Fruit fly (Drosophila melanogaster) whole organism, embryonic: Measurements from ENCODE around the gene scu.

Experiments
- Bdp1 ChIP-seq: fragments of 200-800 bp; sonication (Bioruptor generic); optimal IDR thresholded peaks from 3 replicates; lab custom pipeline; 2016; ENCODE audit warnings: missing biosample characterization, missing genetic modification characterization
- CG10147 ChIP-seq: fragments of 200-800 bp; sonication (Bioruptor generic); optimal IDR thresholded peaks from 2 replicates; lab custom pipeline; 2019; ENCODE audit warnings: missing biosample characterization, mild to moderate bottlenecking, missing genetic modification characterization, moderate library complexity
- CG10267 ChIP-seq: fragments of 200-800 bp; sonication (Bioruptor generic); optimal IDR thresholded peaks from 2 replicates; lab custom pipeline; 2018; ENCODE audit warnings: missing biosample characterization, mild to moderate bottlenecking, missing genetic modification characterization, moderate library complexity
- CG10321 ChIP-seq: fragments of 200-800 bp; sonication (Bioruptor generic); IDR thresholded peaks from 2 replicates; pipeline ENCODE4 v1.3.6; 2022; ENCODE audit warnings: missing biosample characterization, missing genetic modification characterization
- CG11093 ChIP-seq: fragments of 200-800 bp; sonication (Bioruptor generic); IDR thresholded peaks from 3 replicates; pipeline ENCODE4 v1.3.6; 2022; ENCODE audit warnings: missing biosample characterization, missing genetic modification characterization
- CG11456 ChIP-seq: fragments of 200-800 bp; sonication (Bioruptor generic); IDR thresholded peaks from 3 replicates; pipeline ENCODE4 v1.3.6; 2022; ENCODE audit warnings: missing biosample characterization, missing genetic modification characterization
- CG12659 ChIP-seq: fragments of 200-800 bp; sonication (Bioruptor generic); optimal IDR thresholded peaks from 3 replicates; lab custom pipeline; 2017; ENCODE audit warnings: mild to moderate bottlenecking, missing biosample characterization, missing genetic modification reagents, missing genetic modification characterization
- CG13287 ChIP-seq: fragments of 200-800 bp; sonication (Bioruptor generic); IDR thresholded peaks from 2 replicates; pipeline ENCODE4 v1.3.6; 2022; ENCODE audit warnings: missing biosample characterization, missing genetic modification characterization; ENCODE audit not compliant: partially characterized antibody
- CG17568 ChIP-seq: fragments of 200-800 bp; sonication (Bioruptor generic); optimal IDR thresholded peaks from 2 replicates; lab custom pipeline; 2018; ENCODE audit warnings: missing biosample characterization, mild to moderate bottlenecking, missing genetic modification characterization, moderate library complexity
- CG32767 ChIP-seq: fragments of 200-800 bp; sonication (Bioruptor generic); IDR thresholded peaks from 2 replicates; pipeline ENCODE4 v1.3.6; 2022; ENCODE audit warnings: missing biosample characterization, missing genetic modification characterization
- CG7786 ChIP-seq: fragments of 200-800 bp; sonication (Bioruptor generic); optimal IDR thresholded peaks from 2 replicates; lab custom pipeline; 2016; ENCODE audit warnings: missing biosample characterization, missing genetic modification characterization
- CG8290 ChIP-seq, 3 experiments: fragments of 200-800 bp; sonication (Bioruptor generic); optimal IDR thresholded peaks; 2 replicates each; lab custom pipeline; 2016 to 2019; ENCODE audit warnings: missing biosample characterization in 3 of 3, missing genetic modification characterization in 3 of 3, mild to moderate bottlenecking in 2 of 3, moderate library complexity in 1 of 3
- CG8388 ChIP-seq: fragments of 200-800 bp; sonication (Bioruptor generic); optimal IDR thresholded peaks from 2 replicates; lab custom pipeline; 2019; ENCODE audit warnings: missing biosample characterization, mild to moderate bottlenecking, missing genetic modification characterization, moderate library complexity
- CG8478 ChIP-seq: fragments of >200 bp; optimal IDR thresholded peaks from 2 replicates; lab custom pipeline; 2018
- CG9797 ChIP-seq: fragments of 200-800 bp; sonication (Bioruptor generic); optimal IDR thresholded peaks from 3 replicates; lab custom pipeline; 2018; ENCODE audit warnings: missing biosample characterization, mild to moderate bottlenecking, missing genetic modification characterization
- Deaf1 ChIP-seq: fragments of 200-800 bp; optimal IDR thresholded peaks from 3 replicates; lab custom pipeline; 2019; ENCODE audit warnings: missing biosample characterization, mild to moderate bottlenecking, missing genetic modification characterization, moderate library complexity
- Drgx ChIP-seq: fragments of 200-800 bp; sonication (Bioruptor generic); IDR thresholded peaks from 2 replicates; pipeline ENCODE4 v1.3.6; 2022; ENCODE audit warnings: missing biosample characterization, missing genetic modification characterization
- E2f2 ChIP-seq: fragments of 200-800 bp; sonication (Bioruptor generic); IDR thresholded peaks from 2 replicates; pipeline ENCODE4 v1.3.6; 2022; ENCODE audit warnings: missing biosample characterization, missing genetic modification characterization
- Ets65A ChIP-seq: fragments of 200-800 bp; sonication (Bioruptor generic); peaks from one replicate; lab custom pipeline; 2016; ENCODE audit warnings: missing biosample characterization, missing genetic modification characterization
- Ets97D ChIP-seq: fragments of 200-800 bp; sonication (Bioruptor generic); optimal IDR thresholded peaks from 3 replicates; lab custom pipeline; 2016; ENCODE audit warnings: missing biosample characterization, missing genetic modification characterization
- HLH3B ChIP-seq: fragments of 200-800 bp; sonication (Bioruptor generic); IDR thresholded peaks from 2 replicates; pipeline ENCODE4 v1.3.6; 2022; ENCODE audit warnings: missing biosample characterization, missing genetic modification characterization
- NFAT ChIP-seq: fragments of 200-800 bp; sonication (Bioruptor generic); IDR thresholded peaks from 2 replicates; pipeline ENCODE4 v1.3.6; 2022; ENCODE audit warnings: missing biosample characterization, missing genetic modification characterization
- Pdp1 ChIP-seq, 2 experiments: fragments of 200-800 bp; sonication (Bioruptor generic); optimal IDR thresholded peaks; 3 replicates each; lab custom pipeline; 2016; ENCODE audit warnings: missing biosample characterization in 2 of 2, missing genetic modification characterization in 2 of 2, mild to moderate bottlenecking in 1 of 2, moderate library complexity in 1 of 2
- Rfx ChIP-seq: fragments of 200-800 bp; sonication (Bioruptor generic); IDR thresholded peaks from 2 replicates; pipeline ENCODE4 v1.3.6; 2022; ENCODE audit warnings: missing biosample characterization, missing genetic modification characterization
- Ssrp ChIP-seq: fragments of 200-800 bp; sonication (Bioruptor generic); optimal IDR thresholded peaks from 2 replicates; lab custom pipeline; 2018; ENCODE audit warnings: missing biosample characterization, mild to moderate bottlenecking, missing genetic modification characterization, moderate library complexity
- Taf1 ChIP-seq: fragments of 200-800 bp; sonication (Bioruptor generic); IDR thresholded peaks from 2 replicates; pipeline ENCODE4 v1.3.6; 2022; ENCODE audit warnings: missing biosample characterization, missing genetic modification characterization
- Xrp1 ChIP-seq: fragments of 200-800 bp; sonication (Bioruptor generic); IDR thresholded peaks from 2 replicates; pipeline ENCODE4 v1.3.6; 2022; ENCODE audit warnings: missing biosample characterization, missing genetic modification characterization
- al ChIP-seq: fragments of 200-800 bp; sonication (Bioruptor generic); IDR thresholded peaks from 2 replicates; pipeline ENCODE4 v1.3.6; 2022; ENCODE audit warnings: missing biosample characterization, missing genetic modification characterization
- aop ChIP-seq: fragments of 200-800 bp; sonication (Bioruptor generic); IDR thresholded peaks from 2 replicates; pipeline ENCODE4 v1.3.6; 2022; ENCODE audit warnings: missing biosample characterization, missing genetic modification characterization
- ase ChIP-seq: fragments of 200-800 bp; sonication (Bioruptor generic); IDR thresholded peaks from 3 replicates; pipeline ENCODE4 v1.3.6; 2022; ENCODE audit warnings: missing biosample characterization, missing genetic modification characterization
- ci ChIP-seq: fragments of 200-800 bp; sonication (Bioruptor generic); IDR thresholded peaks from 3 replicates; pipeline ENCODE4 v1.3.6; 2022; ENCODE audit warnings: missing biosample characterization, missing genetic modification characterization
- crp ChIP-seq, 2 experiments: fragments of 200-800 bp; sonication (Bioruptor generic); optimal IDR thresholded peaks; 2 replicates in 1 of 2; 3 replicates in 1 of 2; lab custom pipeline; 2017; ENCODE audit warnings: missing biosample characterization in 2 of 2, missing genetic modification characterization in 2 of 2, mild to moderate bottlenecking in 1 of 2, moderate library complexity in 1 of 2
- disco-r ChIP-seq: fragments of 200-800 bp; sonication (Bioruptor generic); optimal IDR thresholded peaks from 2 replicates; lab custom pipeline; 2016; ENCODE audit warnings: missing biosample characterization, missing genetic modification characterization
- dm ChIP-seq: fragments of 200-800 bp; sonication (Bioruptor generic); optimal IDR thresholded peaks from 3 replicates; lab custom pipeline; 2016; ENCODE audit warnings: missing biosample characterization, missing genetic modification characterization
- dpn ChIP-seq, 2 experiments: fragments of 200-800 bp; sonication (Bioruptor generic); optimal IDR thresholded peaks; 3 replicates each; lab custom pipeline; 2016; ENCODE audit warnings: missing biosample characterization in 2 of 2, missing genetic modification characterization in 2 of 2
- dysf ChIP-seq: fragments of 200-800 bp; sonication (Bioruptor generic); IDR thresholded peaks from 3 replicates; pipeline ENCODE4 v1.3.6; 2022; ENCODE audit warnings: missing biosample characterization, missing genetic modification characterization
- exex ChIP-seq: fragments of 200-800 bp; sonication (Bioruptor generic); optimal IDR thresholded peaks from 4 replicates; lab custom pipeline; 2018; ENCODE audit warnings: missing biosample characterization, mild to moderate bottlenecking, missing genetic modification characterization, moderate library complexity
- gcm2 ChIP-seq: fragments of 200-800 bp; sonication (Bioruptor generic); optimal IDR thresholded peaks from 2 replicates; lab custom pipeline; 2016; ENCODE audit warnings: missing biosample characterization, missing genetic modification characterization
- gem ChIP-seq: fragments of 200-800 bp; sonication (Bioruptor generic); optimal IDR thresholded peaks from 2 replicates; lab custom pipeline; 2019; ENCODE audit warnings: missing biosample characterization, mild to moderate bottlenecking, missing genetic modification characterization, moderate library complexity
- ken ChIP-seq: fragments of 200-800 bp; sonication (Bioruptor generic); IDR thresholded peaks from 3 replicates; pipeline ENCODE4 v1.3.6; 2022; ENCODE audit warnings: missing biosample characterization, missing genetic modification characterization
- knrl ChIP-seq: fragments of 200-800 bp; sonication (Bioruptor generic); IDR thresholded peaks from 3 replicates; pipeline ENCODE4 v1.3.6; 2022; ENCODE audit warnings: missing biosample characterization, missing genetic modification characterization; ENCODE audit not compliant: partially characterized antibody
- lbe ChIP-seq: fragments of 200-800 bp; sonication (Bioruptor generic); optimal IDR thresholded peaks from 2 replicates; lab custom pipeline; 2016; ENCODE audit warnings: missing biosample characterization, mild to moderate bottlenecking, missing genetic modification characterization
- lola ChIP-seq, 3 experiments: fragments of >200 bp in 2 of 3; fragments of 200-800 bp in 1 of 3; sonication (Bioruptor generic) in 1 of 3; optimal IDR thresholded peaks; 2 replicates each; lab custom pipeline; 2017 to 2019; ENCODE audit warnings: missing biosample characterization in 3 of 3, missing genetic modification characterization in 3 of 3, mild to moderate bottlenecking in 1 of 3, moderate library complexity in 1 of 3
- pzg ChIP-seq: fragments of 200-800 bp; sonication (Bioruptor generic); optimal IDR thresholded peaks from 3 replicates; lab custom pipeline; 2018; ENCODE audit warnings: missing biosample characterization, mild to moderate bottlenecking, missing genetic modification characterization, moderate library complexity
- ranshi ChIP-seq: fragments of 200-800 bp; sonication (Bioruptor generic); IDR thresholded peaks from 2 replicates; pipeline ENCODE4 v1.3.6; 2022; ENCODE audit warnings: missing biosample characterization, missing genetic modification characterization
- row ChIP-seq: fragments of 200-800 bp; sonication (Bioruptor generic); IDR thresholded peaks from 3 replicates; pipeline ENCODE4 v1.3.6; 2022; ENCODE audit warnings: missing biosample characterization, missing genetic modification characterization
- sqz ChIP-seq: fragments of 200-800 bp; sonication (Bioruptor generic); optimal IDR thresholded peaks from 3 replicates; lab custom pipeline; 2018; ENCODE audit warnings: missing biosample characterization, mild to moderate bottlenecking, missing genetic modification characterization

scu gene

DNA sequence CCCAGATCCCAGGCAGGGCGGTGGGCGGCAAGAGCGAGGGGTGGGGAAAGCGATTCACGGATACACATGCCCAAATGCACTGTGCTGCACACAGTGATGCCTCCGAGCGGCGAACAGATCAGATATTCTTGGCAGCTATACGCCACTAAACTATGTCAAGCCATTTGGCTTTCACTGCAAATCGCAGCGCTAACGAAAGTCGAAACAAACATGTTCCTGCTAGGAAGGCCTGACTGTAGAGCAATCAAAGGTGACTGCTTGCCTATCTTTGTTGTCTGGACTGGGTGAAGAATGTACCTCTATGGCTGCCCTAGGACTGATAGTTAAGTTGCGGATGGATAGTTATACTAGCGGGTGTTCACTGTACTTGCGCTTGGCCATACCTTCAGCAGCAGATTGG lies 45.0 kb downstream of the scu start (continued):
- 0 out of 2 replicates have a peak, but pooled peaks have one; percentile 32 for TF ChIP-seq Taf1 (GFP tag; lab: Robert Waterston, UW)
- TF ChIP-seq NFAT (GFP tag; lab: Robert Waterston, UW) = no peak
- peak; percentile 64 for TF ChIP-seq Drgx (GFP tag; lab: Robert Waterston, UW)
- TF ChIP-seq dysf = 0 out of 3 replicates have a peak, but pooled peaks have one; percentile 25
- no peak for TF ChIP-seq Ssrp (tag; lab: Kevin White, UChicago)
- TF ChIP-seq Ets65A (GFP tag; lab: Kevin White, UChicago) = peak; percentile 62
- TF ChIP-seq row (GFP tag; lab: Robert Waterston, UW) = peak; percentile 44; the same call in 2 of the 3 replicates
- TF ChIP-seq ase (GFP tag; lab: Robert Waterston, UW) = no peak
- no peak for TF ChIP-seq gcm2
- TF ChIP-seq gem = peak; percentile 3
- TF ChIP-seq aop = no peak
- no peak for TF ChIP-seq CG13287 (GFP tag; lab: Robert Waterston, UW)
- TF ChIP-seq CG17568 (GFP tag; lab: Kevin White, UChicago) = no peak
- TF ChIP-seq CG7786 (GFP tag; lab: Kevin White, UChicago) = no peak
- 0 out of 2 replicates have a peak, but pooled peaks have one; percentile 21 for TF ChIP-seq CG32767 (GFP tag; lab: Robert Waterston, UW)
- TF ChIP-seq CG11093 (GFP tag; lab: Robert Waterston, UW) = peak; percentile 27; the same call in 1 of the 3 replicates
- no peak for TF ChIP-seq HLH3B (GFP tag; lab: Robert Waterston, UW)
- TF ChIP-seq ken (GFP tag; lab: Robert Waterston, UW) = 0 out of 3 replicates have a peak, but pooled peaks have one; percentile 29

DNA sequence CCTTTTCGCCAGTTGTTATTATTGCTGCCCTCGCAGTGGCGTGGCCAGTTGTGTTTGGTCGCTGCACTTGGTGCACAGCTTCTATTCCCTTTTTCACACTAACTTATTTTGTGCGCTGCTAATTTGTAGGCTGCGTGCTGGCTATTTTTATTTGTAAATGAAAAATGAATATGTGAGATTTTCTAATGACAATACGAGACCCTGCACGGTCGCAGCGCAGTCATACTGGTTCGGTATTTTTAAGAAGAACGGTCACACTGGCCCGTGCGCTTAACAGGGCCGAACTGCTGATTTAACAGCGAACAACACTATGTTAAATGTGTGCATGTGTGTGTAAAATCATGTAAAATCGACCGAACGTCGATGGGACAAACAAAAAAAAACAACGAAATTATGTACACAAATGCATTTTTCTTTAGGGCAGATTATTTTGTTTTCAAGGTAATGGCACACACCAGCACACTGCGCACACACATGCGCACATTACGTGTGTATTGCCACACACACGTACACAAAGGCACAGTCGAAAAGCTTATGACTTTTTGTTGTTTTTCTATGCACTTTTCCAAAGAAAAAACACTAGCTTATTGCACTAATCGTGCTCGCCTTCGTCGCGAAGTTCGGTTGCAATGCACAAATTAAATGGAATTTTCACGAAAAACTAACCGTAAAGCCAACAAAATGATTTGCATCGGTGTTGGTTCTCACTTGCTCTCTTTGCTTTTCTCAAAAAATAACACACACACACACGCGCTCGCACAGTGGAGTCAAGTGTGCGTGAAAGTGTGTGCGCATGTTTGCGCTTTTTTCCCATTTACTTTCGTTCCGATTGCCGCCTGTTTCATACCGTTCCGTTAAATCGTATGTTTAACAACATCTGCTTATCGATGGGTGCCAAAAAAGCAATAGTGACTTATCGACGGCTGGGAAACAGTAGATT lies 46.1 kb downstream of the scu start, which contains the start of gene ari-1:
Gene ari-1 (minus strand): TSS at position 875 of the 940 bp plus-strand sequence.
- peak in 1 of 2 experiments; percentile 82 for TF ChIP-seq crp (GFP tag; optimal IDR thresholded peaks at IDR 0.05; lab: Kevin White, UChicago)
- no peak for TF ChIP-seq CG10147 (GFP tag; lab: Kevin White, UChicago)
- TF ChIP-seq CG9797 (GFP tag; lab: Kevin White, UChicago) = peak; percentile 79
- TF ChIP-seq pzg = peak; percentile 60
- no peak for TF ChIP-seq Ets65A (GFP tag; lab: Kevin White, UChicago)
- no peak for TF ChIP-seq Xrp1
- peak; percentile 96 for TF ChIP-seq CG8478 (lab: Kevin White, UChicago)
- no peak for TF ChIP-seq CG8290 (GFP tag; optimal IDR thresholded peaks at IDR 0.05; lab: Kevin White, UChicago)
- peak in 1 of 2 experiments; percentile 52 for TF ChIP-seq CG8290 (tag; optimal IDR thresholded peaks at IDR 0.05; lab: Kevin White, UChicago)
- peak in 1 of 2 experiments; percentile 15 for TF ChIP-seq Pdp1 (GFP tag; optimal IDR thresholded peaks at IDR 0.05; lab: Kevin White, UChicago)
- TF ChIP-seq row (GFP tag; lab: Robert Waterston, UW) = peak; percentile 56
- TF ChIP-seq CG8388 (GFP tag; lab: Kevin White, UChicago) = no peak
- TF ChIP-seq CG12659 (GFP tag; lab: Kevin White, UChicago) = peak; percentile 31
- no peak for TF ChIP-seq dm (GFP tag; lab: Kevin White, UChicago)
- peak; percentile 18; the same call in 1 of the 2 replicates for TF ChIP-seq E2f2
- peak; percentile 25 for TF ChIP-seq Ets97D
- TF ChIP-seq CG11456 (GFP tag; lab: Robert Waterston, UW) = no peak
- no peak for TF ChIP-seq exex
- TF ChIP-seq disco-r (GFP tag; lab: Kevin White, UChicago) = no peak
- no peak for TF ChIP-seq Bdp1 (GFP tag; lab: Kevin White, UChicago)
- 0 out of 3 replicates have a peak, but pooled peaks have one; percentile 10 for TF ChIP-seq ci (GFP tag; lab: Robert Waterston, UW)
- no peak for TF ChIP-seq ranshi (GFP tag; lab: Robert Waterston, UW)
- TF ChIP-seq dpn (GFP tag; optimal IDR thresholded peaks at IDR 0.05; lab: Kevin White, UChicago) = no peak
- 0 out of 2 replicates have a peak, but pooled peaks have one; percentile 11 for TF ChIP-seq Rfx (GFP tag; lab: Robert Waterston, UW)
- peak; percentile 9 for TF ChIP-seq sqz (GFP tag; lab: Kevin White, UChicago)
- no peak for TF ChIP-seq al
- TF ChIP-seq knrl (GFP tag; lab: Robert Waterston, UW) = peak; percentile 41; the same call in 2 of the 3 replicates
- peak; percentile 40 for TF ChIP-seq CG10267 (tag; lab: Kevin White, UChicago)
- no peak for TF ChIP-seq CG10321 (GFP tag; lab: Robert Waterston, UW)
- peak; percentile 16 for TF ChIP-seq Deaf1 (tag; lab: Kevin White, UChicago)
- TF ChIP-seq lola (GFP tag; optimal IDR thresholded peaks at IDR 0.05; lab: Kevin White, UChicago) = peak in 1 of 3 experiments; percentile 45
- TF ChIP-seq lbe = peak; percentile 17
